Worm (Caenorhabditis elegans) whole organism, L4/young adult: ENCODE results near the gene rps-18.

Source experiments
- W03F9.2 ChIP-seq: fragments of 150-350 bp; optimal IDR thresholded peaks from 2 replicates; lab custom pipeline; 2014; ENCODE audit warnings: missing biosample characterization, missing genetic modification characterization
- dao-5 ChIP-seq: sonication (generic microtip); optimal IDR thresholded peaks from 2 replicates; lab custom pipeline; 2016; ENCODE audit warnings: missing genotype, missing genetic modification characterization, moderate library complexity, missing compliant biosample characterization

ce11 chrIV:14799186-14799585 is 26.3 kb upstream of the rps-18 start, which contains the start of gene Y57G11C.14:
- TF ChIP-seq W03F9.2 (no peak), dao-5 (tag; lab: Kevin White, UChicago) (no peak)
